Fruit fly (Drosophila melanogaster): ENCODE results near the gene Ets65A.

Gene Ets65A

dm6 chr3L:6108264-6109060, 11.0 kb downstream of the Ets65A start:
- no peak for TF ChIP-seq Sin3A (optimal IDR thresholded peaks at IDR 0.05)
- no peak for TF ChIP-seq ttk (optimal IDR thresholded peaks at IDR 0.05)
- TF ChIP-seq h (optimal IDR thresholded peaks at IDR 0.05) = no peak
- no peak for TF ChIP-seq psq (optimal IDR thresholded peaks at IDR 0.05)
- no peak for TF ChIP-seq Myc (optimal IDR thresholded peaks at IDR 0.05)
- TF ChIP-seq insv (optimal IDR thresholded peaks at IDR 0.05) = no peak

dm6 chr3L:6110673-6111449, 13.4 kb downstream of the Ets65A start:
- TF ChIP-seq Myc (optimal IDR thresholded peaks at IDR 0.05) (no peak), Sin3A (optimal IDR thresholded peaks at IDR 0.05) (no peak), insv (optimal IDR thresholded peaks at IDR 0.05) (no peak), psq (optimal IDR thresholded peaks at IDR 0.05) (no peak), ttk (optimal IDR thresholded peaks at IDR 0.05) (no peak), h (optimal IDR thresholded peaks at IDR 0.05) (no peak)

dm6 chr3L:6111458-6111857, 14.0 kb downstream of the Ets65A start:
- no peak for TF ChIP-seq Myc (optimal IDR thresholded peaks at IDR 0.05)
- TF ChIP-seq h (optimal IDR thresholded peaks at IDR 0.05) = no peak
- TF ChIP-seq psq (optimal IDR thresholded peaks at IDR 0.05) = no peak
- TF ChIP-seq insv (optimal IDR thresholded peaks at IDR 0.05) = no peak
- no peak for TF ChIP-seq ttk (optimal IDR thresholded peaks at IDR 0.05)
- TF ChIP-seq Sin3A (optimal IDR thresholded peaks at IDR 0.05) = no peak

dm6 chr3L:6115505-6115904, 18.1 kb downstream of the Ets65A start:
- TF ChIP-seq Myc (optimal IDR thresholded peaks at IDR 0.05) (no peak), psq (optimal IDR thresholded peaks at IDR 0.05) (no peak)

- TF ChIP-seq ttk (optimal IDR thresholded peaks at IDR 0.05) (no peak), h (optimal IDR thresholded peaks at IDR 0.05) (no peak), psq (optimal IDR thresholded peaks at IDR 0.05) (no peak), Myc (optimal IDR thresholded peaks at IDR 0.05) (no peak), Sin3A (optimal IDR thresholded peaks at IDR 0.05) (no peak), insv (optimal IDR thresholded peaks at IDR 0.05) (no peak)
These were observed 19.5 kb downstream of the Ets65A start for dm6 chr3L:6116881-6117280.

dm6 chr3L:6124616-6125408, 27.4 kb downstream of the Ets65A start:
- TF ChIP-seq ttk (optimal IDR thresholded peaks at IDR 0.05) = no peak
- TF ChIP-seq Myc (optimal IDR thresholded peaks at IDR 0.05) = no peak
- TF ChIP-seq h (optimal IDR thresholded peaks at IDR 0.05) = no peak
- TF ChIP-seq psq (optimal IDR thresholded peaks at IDR 0.05) = no peak
- TF ChIP-seq insv (optimal IDR thresholded peaks at IDR 0.05) = no peak
- TF ChIP-seq Sin3A (optimal IDR thresholded peaks at IDR 0.05) = no peak

dm6 chr3L:6125409-6125689, 27.9 kb downstream of the Ets65A start:
- TF ChIP-seq insv (optimal IDR thresholded peaks at IDR 0.05) = no peak
- TF ChIP-seq Myc (optimal IDR thresholded peaks at IDR 0.05) = no peak
- no peak for TF ChIP-seq h (optimal IDR thresholded peaks at IDR 0.05)

- TF ChIP-seq psq (optimal IDR thresholded peaks at IDR 0.05) (no peak), ttk (optimal IDR thresholded peaks at IDR 0.05) (no peak), h (optimal IDR thresholded peaks at IDR 0.05) (no peak), Sin3A (optimal IDR thresholded peaks at IDR 0.05) (no peak), insv (optimal IDR thresholded peaks at IDR 0.05) (no peak), Myc (optimal IDR thresholded peaks at IDR 0.05) (no peak)
These were observed 32.2 kb downstream of the Ets65A start for dm6 chr3L:6129591-6129990.

- no peak for TF ChIP-seq ttk (optimal IDR thresholded peaks at IDR 0.05)
- TF ChIP-seq insv (optimal IDR thresholded peaks at IDR 0.05) = no peak
- no peak for TF ChIP-seq Sin3A (optimal IDR thresholded peaks at IDR 0.05)
- TF ChIP-seq psq (optimal IDR thresholded peaks at IDR 0.05) = no peak
- TF ChIP-seq h (optimal IDR thresholded peaks at IDR 0.05) = no peak
- no peak for TF ChIP-seq Myc (optimal IDR thresholded peaks at IDR 0.05)
These were observed 33.5 kb downstream of the Ets65A start, which contains the start of gene Lcp65Ag3 for dm6 chr3L:6130944-6131343. TSS of gene Lcp65Ag3 (minus strand) at chr3L:6130989.

- TF ChIP-seq ttk (optimal IDR thresholded peaks at IDR 0.05) (no peak), Myc (optimal IDR thresholded peaks at IDR 0.05) (no peak), h (optimal IDR thresholded peaks at IDR 0.05) (no peak), psq (optimal IDR thresholded peaks at IDR 0.05) (no peak), Sin3A (optimal IDR thresholded peaks at IDR 0.05) (no peak), insv (optimal IDR thresholded peaks at IDR 0.05) (no peak)
These were observed 34.6 kb downstream of the Ets65A start, which contains the start of gene Cpr65Au for dm6 chr3L:6132009-6132408. TSS of gene Cpr65Au (minus strand) at chr3L:6132109.

- no peak for TF ChIP-seq Sin3A (optimal IDR thresholded peaks at IDR 0.05)
- TF ChIP-seq h (optimal IDR thresholded peaks at IDR 0.05) = no peak
- TF ChIP-seq Myc (optimal IDR thresholded peaks at IDR 0.05) = no peak
- no peak for TF ChIP-seq ttk (optimal IDR thresholded peaks at IDR 0.05)
- no peak for TF ChIP-seq psq (optimal IDR thresholded peaks at IDR 0.05)
- no peak for TF ChIP-seq insv (optimal IDR thresholded peaks at IDR 0.05)
These were observed 36.1 kb downstream of the Ets65A start, which contains the start of gene Lcp65Ag2 for dm6 chr3L:6133546-6133945. TSS of gene Lcp65Ag2 (minus strand) at chr3L:6133593.

- no peak for TF ChIP-seq insv (optimal IDR thresholded peaks at IDR 0.05)
- no peak for TF ChIP-seq Sin3A (optimal IDR thresholded peaks at IDR 0.05)
- no peak for TF ChIP-seq psq (optimal IDR thresholded peaks at IDR 0.05)
- no peak for TF ChIP-seq h (optimal IDR thresholded peaks at IDR 0.05)
- no peak for TF ChIP-seq ttk (optimal IDR thresholded peaks at IDR 0.05)
- no peak for TF ChIP-seq Myc (optimal IDR thresholded peaks at IDR 0.05)
These were observed 37.8 kb downstream of the Ets65A start, which contains the start of gene Lcp65Ag1 for dm6 chr3L:6135174-6135573. TSS of gene Lcp65Ag1 (minus strand) at chr3L:6135274.
